Worm (Caenorhabditis elegans): ENCODE measurements around the gene srh-169.

- TF ChIP-seq hlh-30 (tag; optimal IDR thresholded peaks at IDR 0.05; ENCODE audit: insufficient read depth) (no peak), dmd-4 (tag; optimal IDR thresholded peaks at IDR 0.05; ENCODE audit: borderline replicate concordance) (no peak), T23F11.4 (GFP tag; optimal IDR thresholded peaks at IDR 0.05) (no peak), pha-4 (tag; optimal IDR thresholded peaks at IDR 0.05) (no peak), dve-1 (tag; optimal IDR thresholded peaks at IDR 0.05) (no peak)
Observed at ce11 chrV:4046122-4046521, 1.5 kb upstream of the srh-169 start, which contains the start of gene phat-7.

All from whole organism, late embryonic.